Worm (Caenorhabditis elegans): Measurements from ENCODE around the gene nhr-5.

The nhr-5 gene

DNA sequence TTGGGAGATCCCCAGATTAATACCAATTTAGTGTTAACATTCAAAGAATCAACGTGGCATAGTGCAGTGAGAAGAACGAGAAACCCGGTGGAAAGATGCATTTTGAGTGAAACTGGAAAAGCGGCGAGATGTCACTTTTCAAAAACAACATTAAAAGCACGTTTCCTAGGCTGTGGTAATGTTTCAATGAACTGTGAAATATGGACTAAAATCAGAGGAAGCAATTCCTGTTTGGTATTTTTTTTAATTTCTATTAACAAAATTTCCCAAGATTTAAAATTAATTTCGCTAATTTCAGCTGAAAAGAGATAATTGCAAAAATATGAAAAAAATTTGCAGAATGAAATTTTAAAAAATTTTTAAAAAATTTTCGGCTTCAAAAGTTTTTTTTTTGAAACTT lies 41.2 kb downstream of the nhr-5 start, which contains the start of gene Y73F8A.22:
Y73F8A.22 (minus strand) TSS at position 101 of the 400 bp plus-strand sequence.
- TF ChIP-seq tbx-37 (GFP tag; conservative IDR thresholded peaks at IDR 0.05) = no peak

- no peak for TF ChIP-seq tra-4 (tag; optimal IDR thresholded peaks at IDR 0.05)
- no peak for TF ChIP-seq flt-1 (GFP tag; IDR thresholded peaks at IDR 0.05)
- no peak for TF ChIP-seq F13C5.2 (tag; optimal IDR thresholded peaks at IDR 0.05)
- TF ChIP-seq ceh-13 (GFP tag; optimal IDR thresholded peaks at IDR 0.05) = no peak
- TF ChIP-seq tbx-37 (GFP tag; conservative IDR thresholded peaks at IDR 0.05) = no peak
- no peak for TF ChIP-seq aly-1 (tag; optimal IDR thresholded peaks at IDR 0.05)
Observed at ce11 chrIV:15444481-15444880, 44.4 kb downstream of the nhr-5 start, which contains the start of gene Y73F8A.23. Gene Y73F8A.23 (minus strand): TSS chrIV:15444581.

DNA sequence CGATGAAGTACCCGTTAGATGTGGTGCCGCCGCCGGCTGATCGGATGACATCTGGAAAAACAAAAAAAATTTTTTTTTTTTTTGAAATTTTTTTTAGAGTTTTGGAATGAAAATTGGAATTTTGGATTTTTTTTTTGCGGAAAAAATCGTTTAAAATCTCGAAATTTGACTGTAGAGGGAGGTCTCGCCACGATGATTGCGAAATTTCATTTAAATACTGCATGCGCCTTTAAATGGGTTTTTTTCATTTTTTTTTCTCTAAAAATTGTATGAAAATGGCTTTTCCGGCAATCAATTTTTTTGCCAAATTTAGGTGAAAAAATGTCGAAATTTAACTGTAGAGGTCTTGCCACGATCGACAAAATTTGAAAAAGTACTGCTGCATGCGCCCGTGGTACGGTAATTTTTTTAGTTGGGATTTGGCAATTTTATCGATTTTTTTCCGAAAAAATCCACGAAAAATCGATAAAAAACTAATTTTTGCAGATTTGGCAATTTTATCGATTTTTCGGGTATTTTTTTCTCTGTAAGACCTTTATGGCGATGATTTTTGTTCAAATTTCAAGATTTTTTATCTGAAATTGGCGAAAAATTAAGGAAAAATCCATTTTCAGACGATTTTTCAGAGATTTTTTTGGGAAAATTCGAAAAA lies 53.2 kb downstream of the nhr-5 start, which contains the start of gene gtf-2H4:
gtf-2H4 (minus strand) TSS at position 51 of the 652 bp plus-strand sequence.
- no peak for TF ChIP-seq ama-1 (optimal IDR thresholded peaks at IDR 0.05)
- no peak for TF ChIP-seq pes-1 (GFP tag; IDR thresholded peaks at IDR 0.05)
- TF ChIP-seq tbx-11 (GFP tag; IDR thresholded peaks at IDR 0.05) = no peak
- TF ChIP-seq F13C5.2 (tag; optimal IDR thresholded peaks at IDR 0.05) = no peak
- no peak for TF ChIP-seq ets-7 (tag; optimal IDR thresholded peaks at IDR 0.05)
- TF ChIP-seq hnd-1 (tag; optimal IDR thresholded peaks at IDR 0.05) = no peak
- no peak for TF ChIP-seq tbx-37 (GFP tag; conservative IDR thresholded peaks at IDR 0.05)
- TF ChIP-seq hmbx-1 (tag; optimal IDR thresholded peaks at IDR 0.05) = no peak
- TF ChIP-seq tra-4 (tag; optimal IDR thresholded peaks at IDR 0.05) = no peak
- TF ChIP-seq sea-1 (GFP tag; conservative IDR thresholded peaks at IDR 0.05) = no peak
- no peak for TF ChIP-seq B0310.2 (tag; optimal IDR thresholded peaks at IDR 0.05)
